Worm (Caenorhabditis elegans) whole organism, mixed stage, embryonic: ENCODE results near the gene dmsr-11.

Experiments used
- elt-3 ChIP-seq: fragments of 150-350 bp; optimal IDR thresholded peaks from 2 replicates; lab custom pipeline; 2014; ENCODE audit warnings: missing biosample characterization, missing genetic modification characterization
- mep-1 ChIP-seq: fragments of 150-350 bp; optimal IDR thresholded peaks from 2 replicates; lab custom pipeline; 2017; ENCODE audit warnings: missing biosample characterization, missing genetic modification reagents, missing genetic modification characterization, inconsistent platforms
- mls-2 ChIP-seq: sonication (generic microtip); optimal IDR thresholded peaks from 2 replicates; lab custom pipeline; 2016; ENCODE audit warnings: mild to moderate bottlenecking, missing genetic modification characterization, moderate library complexity, missing compliant biosample characterization
- nhr-12 ChIP-seq: fragments of 150-350 bp; optimal IDR thresholded peaks from 2 replicates; lab custom pipeline; 2014; ENCODE audit warnings: missing biosample characterization, missing genetic modification characterization
- nhr-237 ChIP-seq: fragments of 150-350 bp; optimal IDR thresholded peaks from 2 replicates; lab custom pipeline; 2014; ENCODE audit warnings: missing biosample characterization, missing genetic modification characterization
- nhr-76 ChIP-seq: sonication (generic microtip); optimal IDR thresholded peaks from 2 replicates; lab custom pipeline; 2017; ENCODE audit warnings: missing biosample characterization, missing genetic modification characterization
- pha-4 ChIP-seq: fragments of 150-350 bp; optimal IDR thresholded peaks from 2 replicates; lab custom pipeline; 2018; ENCODE audit warnings: missing biosample characterization, missing genetic modification reagents, missing genetic modification characterization
- snpc-4 ChIP-seq: fragments of 150-350 bp; optimal IDR thresholded peaks from 2 replicates; lab custom pipeline; 2014; ENCODE audit warnings: missing biosample characterization, missing genetic modification characterization
- unc-62 ChIP-seq: fragments of 150-350 bp; optimal IDR thresholded peaks from 2 replicates; lab custom pipeline; 2014; ENCODE audit warnings: missing biosample characterization, missing genetic modification reagents, missing genetic modification characterization

DNA sequence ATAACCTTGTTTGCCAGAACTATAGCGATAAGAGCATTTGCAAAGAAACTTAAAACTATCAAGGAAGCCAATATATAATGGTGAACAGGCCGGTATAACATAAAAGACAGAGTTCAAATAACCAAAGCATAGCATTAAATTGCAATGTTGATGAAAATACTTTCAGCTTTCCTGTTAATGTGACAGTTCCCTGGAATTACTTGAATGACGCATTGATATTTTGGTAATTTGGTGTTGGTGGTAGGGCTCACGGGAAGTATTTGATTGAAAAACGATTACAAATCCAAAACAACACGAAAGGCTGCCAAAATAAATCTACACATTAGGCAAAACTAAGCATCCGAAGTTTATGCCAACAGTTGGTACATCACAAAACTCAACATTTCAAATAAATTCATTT, 5.1 kb upstream of the dmsr-11 start, which contains the start of gene dmsr-16:
- TF ChIP-seq mls-2 (tag; lab: Kevin White, UChicago), result no peak
- no peak for TF ChIP-seq snpc-4 (tag; lab: Kevin White, UChicago)
- no peak for TF ChIP-seq nhr-76 (tag; lab: Kevin White, UChicago)
- TF ChIP-seq unc-62 (GFP tag; lab: Kevin White, UChicago), result no peak
- TF ChIP-seq nhr-237, result no peak
- no peak for TF ChIP-seq pha-4
- TF ChIP-seq elt-3, result no peak
- TF ChIP-seq mep-1 (tag; lab: Kevin White, UChicago), result no peak
- no peak for TF ChIP-seq nhr-12 (tag; lab: Kevin White, UChicago)
